Worm (Caenorhabditis elegans): ENCODE measurements around the gene nspg-14.

DNA sequence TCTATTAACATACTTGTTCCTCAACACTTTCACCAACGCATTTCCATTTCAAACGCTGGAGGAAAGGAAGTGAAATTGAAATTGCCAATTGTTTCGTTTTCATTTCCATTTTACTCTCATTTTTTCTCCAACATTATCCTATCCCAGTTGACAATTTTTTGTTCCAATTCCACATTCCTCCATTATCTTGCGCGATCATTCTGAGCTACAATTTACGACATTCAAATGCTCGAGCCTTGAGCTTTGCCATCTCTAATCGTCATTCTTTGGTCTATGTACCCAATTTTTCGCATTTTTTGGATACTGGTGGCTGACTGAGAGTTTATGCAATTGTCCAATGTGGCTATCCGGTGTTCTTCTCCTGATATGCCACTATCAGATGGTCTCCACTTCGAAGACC is 3.2 kb upstream of the nspg-14 start, which contains the start of gene Y34B4A.10:
- TF ChIP-seq Y105C5A.15 (GFP tag; IDR thresholded peaks at IDR 0.05) (no peak), nhr-6 (tag; optimal IDR thresholded peaks at IDR 0.05) (no peak)
